Worm (Caenorhabditis elegans) whole organism, L4 larva: Measurements from ENCODE around the gene fzr-1.

ENCODE experiments used
- aly-2 ChIP-seq: sonication (generic microtip); optimal IDR thresholded peaks from 2 replicates; lab custom pipeline; 2018; ENCODE audit warnings: missing biosample characterization, missing genetic modification characterization
- arid-1 ChIP-seq: fragments of 200-800 bp; sonication (Bioruptor generic); conservative IDR thresholded peaks from 2 replicates; pipeline ENCODE4 v1.3.6; 2022; ENCODE audit warnings: missing genetic modification reagents, missing genetic modification characterization, missing compliant biosample characterization
- cey-2 ChIP-seq: sonication (generic microtip); optimal IDR thresholded peaks from 3 replicates; lab custom pipeline; 2017; ENCODE audit warnings: missing genetic modification characterization, mild to moderate bottlenecking, missing compliant biosample characterization, antibody characterized with exemption, borderline replicate concordance; ENCODE audit not compliant: insufficient read depth
- daf-8 ChIP-seq: fragments of 200-800 bp; sonication (Bioruptor generic); IDR thresholded peaks from 2 replicates; pipeline ENCODE4 v1.3.6; 2022; ENCODE audit warnings: missing genetic modification characterization, missing compliant biosample characterization
- duxl-1 ChIP-seq: sonication (generic microtip); optimal IDR thresholded peaks from 2 replicates; lab custom pipeline; 2016; ENCODE audit warnings: mild to moderate bottlenecking, missing genetic modification characterization, moderate library complexity, missing compliant biosample characterization; ENCODE audit not compliant: poor library complexity
- egl-43 ChIP-seq: fragments of 200-800 bp; sonication (Bioruptor generic); IDR thresholded peaks from 2 replicates; pipeline ENCODE4 v1.3.6; 2022; ENCODE audit warnings: missing genetic modification reagents, missing genetic modification characterization, missing compliant biosample characterization
- fos-1 ChIP-seq: fragments of 150-350 bp; optimal IDR thresholded peaks from 2 replicates; lab custom pipeline; 2014; ENCODE audit warnings: missing biosample characterization, missing genetic modification characterization
- mdl-1 ChIP-seq, 2 experiments: fragments of 150-350 bp in 1 of 2; sonication (generic microtip) in 1 of 2; optimal IDR thresholded peaks; 2 replicates each; lab custom pipeline; 2014 to 2017; ENCODE audit warnings: missing biosample characterization in 2 of 2, missing genetic modification characterization in 2 of 2
- mep-1 ChIP-seq: fragments of 150-350 bp; sonication (generic microtip); optimal IDR thresholded peaks from 3 replicates; lab custom pipeline; 2014; ENCODE audit warnings: missing biosample characterization, missing genetic modification characterization
- zfp-3 ChIP-seq: fragments of 200-800 bp; sonication (Bioruptor generic); conservative IDR thresholded peaks from 2 replicates; pipeline ENCODE4 v1.3.6; 2022; ENCODE audit warnings: missing genetic modification reagents, missing genetic modification characterization, missing compliant biosample characterization

ce11 chrII:9602566-9602965, 41.7 kb downstream of the fzr-1 start:
- TF ChIP-seq arid-1 (GFP tag; lab: Robert Waterston, UW) (no peak), egl-43 (no peak), cey-2 (no peak), mdl-1 (tag; optimal IDR thresholded peaks at IDR 0.05; lab: Kevin White, UChicago) (no peak), daf-8 (GFP tag; lab: Robert Waterston, UW) (no peak), aly-2 (tag; lab: Kevin White, UChicago) (no peak), fos-1 (tag; lab: Kevin White, UChicago) (no peak), duxl-1 (tag; lab: Kevin White, UChicago) (no peak), zfp-3 (no peak), mep-1 (tag; lab: Kevin White, UChicago) (peak; percentile 4)
